Worm (Caenorhabditis elegans): ENCODE results near the gene K06A1.2.

K06A1.2 gene

DNA sequence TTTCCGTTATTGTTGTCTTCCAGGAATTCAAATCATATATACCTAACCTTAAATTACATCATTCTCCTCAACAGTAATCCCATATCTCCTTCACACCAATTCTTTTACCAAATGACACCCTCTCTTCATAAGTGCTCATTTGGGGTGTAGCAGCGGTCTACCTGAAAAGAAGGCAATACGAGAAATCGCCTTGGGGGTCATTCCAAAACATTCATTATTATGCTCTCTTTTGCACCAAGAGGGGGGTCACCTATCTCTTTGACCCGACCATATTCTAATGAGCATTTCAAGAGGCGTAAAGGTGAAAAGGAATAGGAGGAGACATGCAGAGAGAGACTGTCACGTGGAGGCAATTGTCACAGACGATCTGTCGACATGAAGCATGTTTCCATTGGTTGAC is 7.0 kb upstream of the K06A1.2 start:
- TF ChIP-seq him-1 (tag; optimal IDR thresholded peaks at IDR 0.05): no peak
- no peak for TF ChIP-seq W03F9.2 (tag; optimal IDR thresholded peaks at IDR 0.05)
- TF ChIP-seq dao-5 (tag; optimal IDR thresholded peaks at IDR 0.05): no peak

DNA sequence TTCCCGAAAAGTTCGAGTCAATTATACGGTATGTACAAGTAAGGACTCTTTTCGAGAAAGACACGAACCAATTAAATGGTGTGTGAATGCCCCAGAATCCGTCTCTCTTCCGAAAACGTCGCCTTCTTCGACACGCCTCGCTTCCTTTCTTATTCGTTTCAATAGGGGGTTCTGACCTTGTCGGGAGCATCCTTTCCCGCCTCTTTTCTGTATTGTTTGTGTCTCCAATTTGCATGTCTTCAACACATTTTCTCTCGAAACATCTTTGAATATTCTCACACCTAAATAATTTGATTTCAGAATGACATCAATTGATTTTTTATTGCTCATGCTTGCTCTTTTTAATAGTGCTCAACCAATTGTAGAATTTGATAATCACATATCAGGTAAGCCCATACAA is 2.7 kb upstream of the K06A1.2 start, which contains the start of gene cutl-16:
TSS of gene cutl-16 (plus strand) at position 301 of the 400 bp plus-strand sequence.
- TF ChIP-seq W03F9.2 (tag; optimal IDR thresholded peaks at IDR 0.05): no peak
- no peak for TF ChIP-seq him-1 (tag; optimal IDR thresholded peaks at IDR 0.05)
- TF ChIP-seq dao-5 (tag; optimal IDR thresholded peaks at IDR 0.05): no peak

DNA sequence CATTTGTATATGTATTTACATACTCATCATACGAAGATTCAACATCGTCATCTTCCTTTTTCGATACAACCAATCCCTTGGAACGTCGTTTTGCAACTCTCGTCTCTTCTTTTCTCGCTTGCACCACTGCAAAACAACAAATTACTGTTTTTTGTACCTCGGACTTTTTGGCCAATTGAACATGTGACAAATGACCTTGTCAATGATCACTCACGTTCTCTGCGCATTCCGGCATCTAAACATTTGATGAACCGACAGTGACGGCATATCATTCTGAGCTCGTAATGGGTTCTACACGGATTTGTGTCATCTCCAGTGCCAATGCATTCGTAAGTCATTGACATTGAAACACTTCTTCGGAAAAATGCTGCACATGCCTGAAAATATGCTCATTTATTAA is 4.4 kb downstream of the K06A1.2 start:
- TF ChIP-seq dao-5 (tag; optimal IDR thresholded peaks at IDR 0.05): no peak
- TF ChIP-seq him-1 (tag; optimal IDR thresholded peaks at IDR 0.05): no peak
- no peak for TF ChIP-seq W03F9.2 (tag; optimal IDR thresholded peaks at IDR 0.05)

DNA sequence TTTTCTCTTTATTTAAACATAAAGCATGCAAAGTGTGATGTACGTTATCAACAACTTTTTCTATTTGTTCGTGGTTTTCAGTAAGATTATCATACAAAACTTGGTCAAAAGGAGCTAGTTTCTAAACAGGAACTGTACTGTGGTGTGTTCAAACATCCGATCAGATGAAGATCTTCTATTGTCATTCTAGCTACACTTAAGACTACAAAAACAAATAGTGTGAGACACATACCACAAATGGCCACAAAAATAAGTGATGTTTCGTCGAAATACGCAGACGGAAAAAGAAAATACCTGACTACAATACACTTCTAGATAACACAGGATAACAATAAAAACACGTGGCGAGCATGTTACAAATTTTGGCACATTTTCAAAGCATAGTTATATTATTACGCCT is 4.8 kb downstream of the K06A1.2 start:
- TF ChIP-seq him-1 (tag; optimal IDR thresholded peaks at IDR 0.05) (no peak), W03F9.2 (tag; optimal IDR thresholded peaks at IDR 0.05) (no peak), dao-5 (tag; optimal IDR thresholded peaks at IDR 0.05) (no peak)

DNA sequence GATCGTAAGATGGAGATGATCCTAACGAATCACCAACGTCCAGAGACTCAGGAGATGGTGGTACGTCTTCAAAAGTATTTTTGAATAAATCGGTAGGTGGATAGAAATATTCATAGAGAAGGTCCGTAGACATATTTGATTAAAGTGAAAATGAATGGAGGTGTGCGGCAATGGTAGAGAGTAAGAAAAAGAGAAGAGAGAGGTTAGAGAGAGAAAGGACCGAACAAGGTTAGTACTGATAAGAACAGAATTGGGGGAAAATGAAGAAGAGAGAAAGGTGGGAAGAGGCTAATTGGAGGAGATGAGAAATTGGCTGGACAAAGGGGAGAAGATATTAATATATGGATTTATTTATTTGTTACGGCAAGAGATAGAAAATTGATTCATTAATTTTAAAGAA is 5.8 kb downstream of the K06A1.2 start, which contains the start of gene nhr-22:
TSS of gene nhr-22 (minus strand) at position 137 of the 400 bp plus-strand sequence.
- TF ChIP-seq him-1 (tag; optimal IDR thresholded peaks at IDR 0.05) (no peak), dao-5 (tag; optimal IDR thresholded peaks at IDR 0.05) (no peak), W03F9.2 (tag; optimal IDR thresholded peaks at IDR 0.05) (no peak)

DNA sequence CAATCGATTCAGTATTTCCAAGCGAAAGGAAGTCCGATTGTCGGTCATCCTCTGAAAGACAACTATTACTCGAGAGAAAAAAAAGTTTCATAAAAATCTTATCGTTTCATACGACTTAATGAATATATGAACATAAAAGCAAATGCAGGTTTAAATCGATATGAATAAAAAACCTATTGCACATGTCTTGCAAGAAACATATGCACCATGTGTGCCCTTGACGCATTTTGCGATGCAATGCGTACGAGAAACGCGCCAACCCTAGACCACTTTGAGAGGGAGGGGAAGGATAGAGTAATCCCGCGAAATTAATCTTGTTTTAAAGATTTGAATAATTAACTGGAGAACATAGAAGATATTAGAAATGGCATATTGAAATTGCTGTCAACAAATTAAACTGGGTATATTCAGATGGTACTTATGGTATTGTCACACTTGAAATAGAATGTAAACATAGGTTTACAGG is 9.6 kb downstream of the K06A1.2 start, which contains the start of gene atg-16.2:
TSS of gene atg-16.2 (minus strand) at position 51 of the 466 bp plus-strand sequence.
- TF ChIP-seq W03F9.2 (tag; optimal IDR thresholded peaks at IDR 0.05): peak; percentile 17
- no peak for TF ChIP-seq him-1 (tag; optimal IDR thresholded peaks at IDR 0.05)

DNA sequence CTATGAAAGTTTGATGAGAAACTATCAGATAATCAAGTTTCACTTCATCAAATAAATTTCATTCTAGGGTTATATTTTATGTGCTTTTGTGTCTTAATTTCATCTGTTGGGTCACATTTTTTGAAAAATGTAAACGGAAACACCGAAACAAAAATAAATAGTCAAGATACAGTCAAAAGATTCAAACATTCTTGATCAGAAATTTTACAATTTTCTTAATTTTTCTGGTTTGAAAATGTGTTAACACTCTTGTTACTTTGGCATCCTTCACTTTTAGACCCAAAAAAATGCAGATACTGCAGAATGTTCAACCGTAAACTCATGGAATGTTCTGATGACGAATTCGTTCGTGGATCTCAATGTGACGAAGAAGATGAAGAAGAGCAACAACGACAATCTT is 10.9 kb downstream of the K06A1.2 start, which contains the start of gene aptf-1:
TSS of gene aptf-1 (plus strand) at position 301 of the 400 bp plus-strand sequence.
- no peak for TF ChIP-seq W03F9.2 (tag; optimal IDR thresholded peaks at IDR 0.05)

ce11 chrII:6469340-6469739 is 25.5 kb downstream of the K06A1.2 start:
- TF ChIP-seq dao-5 (tag; optimal IDR thresholded peaks at IDR 0.05) (no peak), W03F9.2 (tag; optimal IDR thresholded peaks at IDR 0.05) (no peak), him-1 (tag; optimal IDR thresholded peaks at IDR 0.05) (no peak)

DNA sequence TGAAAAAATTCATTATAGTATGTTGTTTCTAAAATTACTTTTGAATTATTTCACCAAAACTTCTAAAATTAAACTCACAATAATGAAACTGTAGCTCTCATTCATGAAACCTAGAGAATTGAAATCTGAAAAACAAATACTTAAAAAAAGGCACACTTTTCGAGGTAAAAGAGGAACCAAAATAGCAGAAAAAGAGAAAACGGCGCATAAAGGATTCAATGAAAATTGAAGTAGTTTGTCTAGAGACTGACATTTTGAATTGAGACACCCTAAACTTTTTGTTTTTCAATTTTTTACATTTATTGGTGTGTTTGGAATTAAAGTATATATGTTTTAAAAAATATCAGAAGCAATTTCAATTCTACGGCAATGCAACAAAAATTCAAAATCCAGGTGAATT is 27.2 kb downstream of the K06A1.2 start, which contains the start of gene dgk-5:
TSS of gene dgk-5 (minus strand) at position 101 of the 400 bp plus-strand sequence.
- no peak for TF ChIP-seq dao-5 (tag; optimal IDR thresholded peaks at IDR 0.05)
- no peak for TF ChIP-seq W03F9.2 (tag; optimal IDR thresholded peaks at IDR 0.05)
- TF ChIP-seq him-1 (tag; optimal IDR thresholded peaks at IDR 0.05): no peak

DNA sequence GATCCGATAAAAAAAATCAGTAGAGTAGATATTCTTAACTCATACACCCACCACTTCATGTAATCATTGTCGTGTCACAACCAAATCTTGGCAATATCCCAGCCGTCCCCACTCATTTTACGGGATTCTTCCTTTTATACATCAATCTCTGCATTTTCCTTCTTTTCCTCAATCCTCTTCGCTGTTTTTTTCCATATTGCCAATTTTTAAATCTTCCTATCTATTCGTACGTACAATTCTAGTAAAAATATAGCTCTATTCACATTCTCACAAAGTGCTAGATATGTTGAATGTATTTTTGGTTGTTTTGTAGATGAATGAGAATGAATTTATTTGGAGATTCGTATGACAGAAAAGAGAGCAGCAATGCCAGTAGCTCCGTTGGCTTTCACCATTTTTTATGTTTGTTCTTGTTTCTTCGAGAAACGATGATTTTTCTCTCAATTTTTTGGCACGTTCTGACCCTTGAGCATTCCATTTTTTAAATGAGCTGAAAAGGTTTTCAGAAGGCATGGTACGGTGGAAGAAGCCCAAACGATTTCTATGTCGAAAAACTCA is 31.4 kb downstream of the K06A1.2 start, which contains the start of gene T28D9.16:
TSS of gene T28D9.16 (plus strand) at position 508 of the 558 bp plus-strand sequence.
- TF ChIP-seq W03F9.2 (tag; optimal IDR thresholded peaks at IDR 0.05) (no peak), dao-5 (tag; optimal IDR thresholded peaks at IDR 0.05) (no peak), him-1 (tag; optimal IDR thresholded peaks at IDR 0.05) (no peak)

ce11 chrII:6476655-6477054 is 32.8 kb downstream of the K06A1.2 start, which contains the start of gene T28D9.4:
T28D9.4 (plus strand) TSS chrII:6476955.
- TF ChIP-seq him-1 (tag; optimal IDR thresholded peaks at IDR 0.05): no peak
- no peak for TF ChIP-seq dao-5 (tag; optimal IDR thresholded peaks at IDR 0.05)
- TF ChIP-seq W03F9.2 (tag; optimal IDR thresholded peaks at IDR 0.05): no peak

DNA sequence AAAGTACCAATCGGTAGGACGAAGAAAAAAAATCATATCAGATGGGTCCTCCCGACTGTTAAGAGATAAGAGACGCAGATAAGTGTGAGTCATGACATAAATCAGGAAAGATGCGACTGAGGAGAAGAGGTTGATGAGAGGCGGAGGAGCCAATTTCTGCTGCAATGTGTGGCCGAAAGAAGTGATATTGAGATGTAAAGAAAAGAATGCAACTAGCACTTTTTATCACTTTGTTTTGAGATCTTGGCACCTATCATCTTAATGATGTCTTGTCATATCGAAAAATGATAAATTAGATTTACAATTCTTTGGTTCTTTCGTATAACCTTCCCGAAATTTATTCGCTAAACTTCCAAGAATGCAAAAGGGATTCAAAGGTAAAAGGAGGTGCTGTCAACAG is 38.3 kb downstream of the K06A1.2 start, which contains the start of gene del-10:
TSS of gene del-10 (minus strand) at position 24 of the 400 bp plus-strand sequence.
- no peak for TF ChIP-seq dao-5 (tag; optimal IDR thresholded peaks at IDR 0.05)

- TF ChIP-seq dao-5 (tag; optimal IDR thresholded peaks at IDR 0.05) (no peak), W03F9.2 (tag; optimal IDR thresholded peaks at IDR 0.05) (no peak), him-1 (tag; optimal IDR thresholded peaks at IDR 0.05) (no peak)
Measured at ce11 chrII:6482762-6483161, 39.0 kb downstream of the K06A1.2 start.

- TF ChIP-seq him-1 (tag; optimal IDR thresholded peaks at IDR 0.05) (no peak), dao-5 (tag; optimal IDR thresholded peaks at IDR 0.05) (no peak), W03F9.2 (tag; optimal IDR thresholded peaks at IDR 0.05) (no peak)
Measured at ce11 chrII:6484876-6485526, 41.2 kb downstream of the K06A1.2 start, which contains the start of the genes lido-16 and plpp-1.2. lido-16 (minus strand) TSS chrII:6484976. plpp-1.2 (plus strand) TSS chrII:6485476.

Measured in whole organism, L4/young adult.